Worm (Caenorhabditis elegans) whole organism, midembryonic: ENCODE data around the gene str-52.

Experiments
- T22C8.4 ChIP-seq: fragments of 200-800 bp; sonication (Bioruptor generic); IDR thresholded peaks from 2 replicates; pipeline ENCODE4 v1.3.6; 2022; ENCODE audit warnings: missing genetic modification characterization, missing compliant biosample characterization
- klf-2 ChIP-seq: fragments of 200-800 bp; sonication (Bioruptor generic); conservative IDR thresholded peaks from 2 replicates; pipeline ENCODE4 v1.3.6; 2022; ENCODE audit warnings: missing genetic modification reagents, missing genetic modification characterization, missing compliant biosample characterization
- ztf-23 ChIP-seq: fragments of 200-800 bp; sonication (Bioruptor generic); IDR thresholded peaks from 2 replicates; pipeline ENCODE4 v1.3.6; 2022; ENCODE audit warnings: missing genetic modification reagents, missing genetic modification characterization, missing compliant biosample characterization

ce11 chrV:2174465-2174864 is 28.5 kb upstream of the str-52 start:
- TF ChIP-seq T22C8.4 = no peak
- no peak for TF ChIP-seq klf-2 (GFP tag; lab: Robert Waterston, UW)
- no peak for TF ChIP-seq ztf-23 (GFP tag; lab: Robert Waterston, UW)
